Worm (Caenorhabditis elegans): ENCODE results near the gene C27A7.3.

DNA sequence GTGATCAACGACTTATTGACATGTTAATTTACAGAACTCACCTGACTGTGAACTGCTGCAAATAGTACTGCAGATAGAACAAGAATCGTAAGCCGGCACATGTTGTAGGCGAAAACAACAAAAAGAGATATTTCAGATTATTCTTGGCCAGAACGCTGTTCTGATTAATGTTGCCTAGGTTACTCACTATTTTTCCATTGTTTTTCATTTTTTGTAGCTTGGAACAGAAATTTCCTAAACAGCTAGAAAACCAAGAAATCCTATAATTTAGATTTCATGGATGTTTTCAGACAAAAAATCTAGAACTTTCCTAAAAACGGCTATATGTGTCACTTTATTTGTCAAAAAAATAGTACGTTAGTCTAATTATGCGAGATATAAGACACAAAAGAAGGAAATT is 13.8 kb downstream of the C27A7.3 start, which contains the start of gene C27A7.9:
- TF ChIP-seq elt-3 (tag; optimal IDR thresholded peaks at IDR 0.05), result no peak
- TF ChIP-seq unc-62 (GFP tag; optimal IDR thresholded peaks at IDR 0.05), result no peak
- no peak for TF ChIP-seq dsc-1 (tag; optimal IDR thresholded peaks at IDR 0.05)
- TF ChIP-seq aly-2 (tag; optimal IDR thresholded peaks at IDR 0.05), result no peak
- no peak for TF ChIP-seq ceh-90 (tag; optimal IDR thresholded peaks at IDR 0.05)
- no peak for TF ChIP-seq sptf-1 (tag; optimal IDR thresholded peaks at IDR 0.05)
- no peak for TF ChIP-seq tbx-2 (tag; optimal IDR thresholded peaks at IDR 0.05)
- no peak for TF ChIP-seq lin-39 (tag; optimal IDR thresholded peaks at IDR 0.05)
- no peak for TF ChIP-seq mep-1 (tag; optimal IDR thresholded peaks at IDR 0.05)
